Fruit fly (Drosophila melanogaster): ENCODE results near the gene CG4362.

DNA sequence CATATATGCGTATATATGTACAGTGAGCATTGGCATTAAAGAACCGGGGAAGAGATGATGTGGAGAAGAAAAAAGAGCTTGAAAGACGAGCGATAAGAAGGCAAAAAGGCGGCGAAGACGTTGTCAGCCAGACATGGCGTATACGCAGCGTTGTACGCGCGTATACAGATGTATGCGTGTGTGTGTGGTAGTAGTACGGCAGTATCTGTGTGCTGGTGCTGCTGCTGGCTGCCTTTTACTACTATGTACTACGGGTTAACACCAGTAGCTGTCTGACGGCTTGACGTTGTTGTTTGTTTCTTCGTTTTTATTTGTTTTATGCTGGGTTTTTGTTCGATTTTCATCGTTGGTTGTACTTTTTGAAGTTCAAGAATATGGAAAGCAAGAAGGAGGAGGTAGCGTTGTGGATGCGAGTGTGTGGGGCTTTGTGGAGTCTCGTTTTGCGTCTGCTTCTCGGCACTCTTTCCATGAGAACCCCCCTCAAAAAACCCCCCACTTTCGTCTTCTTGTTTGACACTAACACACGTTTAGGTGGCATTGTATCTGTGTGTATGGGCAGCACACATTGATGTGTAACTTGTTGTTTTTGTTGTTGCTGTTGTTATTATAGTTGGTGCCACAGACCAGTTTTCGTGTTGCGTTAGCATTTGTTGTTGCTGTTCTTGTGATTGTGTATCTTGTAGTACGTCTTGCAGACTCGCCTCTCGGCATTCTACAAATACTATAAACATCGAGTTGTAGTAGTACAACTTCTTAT, 50.0 kb downstream of the CG4362 start:
- TF ChIP-seq luna (GFP tag; optimal IDR thresholded peaks at IDR 0.05), result no peak
- no peak for TF ChIP-seq lola (GFP tag; optimal IDR thresholded peaks at IDR 0.05)
- TF ChIP-seq sob (GFP tag; IDR thresholded peaks at IDR 0.05), result peak; percentile 60; the same call in 1 of the 2 replicates
